Worm (Caenorhabditis elegans) whole organism, young adult: ENCODE data around the gene R07E5.15.
"Not testable (repeated sequence)": the region's sequence is repeated elsewhere in the genome, so short reads cannot be mapped to it uniquely, and the experiment has no call there.

Experiments used
- B0261.1 ChIP-seq: sonication (generic microtip); optimal IDR thresholded peaks from 2 replicates; lab custom pipeline; 2016; ENCODE audit warnings: mild to moderate bottlenecking, missing genetic modification characterization, moderate library complexity, missing compliant biosample characterization
- C06A6.2 ChIP-seq: fragments of 200-800 bp; sonication (Bioruptor generic); conservative IDR thresholded peaks from 2 replicates; pipeline ENCODE4 v1.3.6; 2022; ENCODE audit warnings: missing genetic modification characterization, missing compliant biosample characterization
- D2030.7 ChIP-seq: fragments of 200-800 bp; sonication (Bioruptor generic); IDR thresholded peaks from 2 replicates; pipeline ENCODE4 v1.3.6; 2022; ENCODE audit warnings: missing genetic modification reagents, missing genetic modification characterization, missing compliant biosample characterization
- F22D6.2 ChIP-seq: sonication (generic microtip); optimal IDR thresholded peaks from 2 replicates; lab custom pipeline; 2016; ENCODE audit warnings: mild to moderate bottlenecking, missing genetic modification characterization, missing compliant biosample characterization
- F49E8.2 ChIP-seq: sonication (generic microtip); optimal IDR thresholded peaks from 3 replicates; lab custom pipeline; 2017; ENCODE audit warnings: missing genetic modification characterization, mild to moderate bottlenecking, missing compliant biosample characterization, antibody characterized with exemption, moderate library complexity; ENCODE audit not compliant: insufficient read depth
- F52B5.7 ChIP-seq: sonication (generic microtip); optimal IDR thresholded peaks from 2 replicates; lab custom pipeline; 2016; ENCODE audit warnings: mild to moderate bottlenecking, missing genetic modification characterization, missing compliant biosample characterization
- F57A8.1 ChIP-seq: fragments of 200-800 bp; sonication (Bioruptor generic); optimal IDR thresholded peaks from 2 replicates; lab custom pipeline; 2018; ENCODE audit warnings: mild to moderate bottlenecking, missing genetic modification characterization, moderate library complexity, missing compliant biosample characterization
- K12H6.12 ChIP-seq: fragments of 200-800 bp; sonication (Bioruptor generic); optimal IDR thresholded peaks from 2 replicates; lab custom pipeline; 2018; ENCODE audit warnings: mild to moderate bottlenecking, missing genetic modification characterization, missing compliant biosample characterization
- T07F8.4 ChIP-seq: sonication (generic microtip); optimal IDR thresholded peaks from 2 replicates; lab custom pipeline; 2016; ENCODE audit warnings: mild to moderate bottlenecking, missing genetic modification characterization, moderate library complexity, missing compliant biosample characterization
- T26A5.8 ChIP-seq: sonication (generic microtip); optimal IDR thresholded peaks from 2 replicates; lab custom pipeline; 2016; ENCODE audit warnings: missing genetic modification characterization, missing compliant biosample characterization
- Y53G8AR.9 ChIP-seq: fragments of 200-800 bp; sonication (Bioruptor generic); conservative IDR thresholded peaks from 2 replicates; pipeline ENCODE4 v1.3.6; 2022; ENCODE audit warnings: missing genetic modification reagents, missing genetic modification characterization, missing compliant biosample characterization
- Y79H2A.3 ChIP-seq: fragments of 200-800 bp; sonication (Bioruptor generic); conservative IDR thresholded peaks from 2 replicates; pipeline ENCODE4 v1.3.6; 2022; ENCODE audit warnings: missing genetic modification reagents, missing genetic modification characterization, missing compliant biosample characterization
- Y95B8A.8 ChIP-seq: fragments of 200-800 bp; sonication (Bioruptor generic); IDR thresholded peaks from 2 replicates; pipeline ENCODE4 v1.3.6; 2022; ENCODE audit warnings: missing genetic modification reagents, missing genetic modification characterization, missing compliant biosample characterization
- ZK185.1 ChIP-seq: sonication (generic microtip); optimal IDR thresholded peaks from 2 replicates; lab custom pipeline; 2016; ENCODE audit warnings: mild to moderate bottlenecking, missing genetic modification characterization, missing compliant biosample characterization; ENCODE audit not compliant: poor library complexity, severe bottlenecking
- akir-1 ChIP-seq: fragments of 200-800 bp; sonication (Bioruptor generic); optimal IDR thresholded peaks from 2 replicates; lab custom pipeline; 2018; ENCODE audit warnings: mild to moderate bottlenecking, missing genetic modification characterization, moderate library complexity, missing compliant biosample characterization
- attf-5 ChIP-seq: fragments of 200-800 bp; sonication (Bioruptor generic); optimal IDR thresholded peaks from 2 replicates; lab custom pipeline; 2018; ENCODE audit warnings: mild to moderate bottlenecking, missing genetic modification characterization, missing compliant biosample characterization
- cebp-1 ChIP-seq, 2 experiments: fragments of 200-800 bp in 1 of 2; sonication (Bioruptor generic) in 1 of 2; sonication (generic microtip) in 1 of 2; IDR thresholded peaks in 1 of 2; optimal IDR thresholded peaks in 1 of 2; 2 replicates each; pipeline versions ENCODE4 v1.3.6 to Lab custom; 2017 to 2022; ENCODE audit warnings: missing compliant biosample characterization in 2 of 2, missing genetic modification characterization in 2 of 2, mild to moderate bottlenecking in 1 of 2, missing genetic modification reagents in 1 of 2, moderate library complexity in 1 of 2
- egl-44 ChIP-seq: fragments of 200-800 bp; sonication (Bioruptor generic); IDR thresholded peaks from 2 replicates; pipeline ENCODE4 v1.3.6; 2022; ENCODE audit warnings: missing genetic modification reagents, missing genetic modification characterization, missing compliant biosample characterization
- fkh-3 ChIP-seq: sonication (generic microtip); optimal IDR thresholded peaks from 2 replicates; lab custom pipeline; 2016; ENCODE audit warnings: mild to moderate bottlenecking, missing genetic modification characterization, missing compliant biosample characterization
- hmg-20 ChIP-seq: fragments of 200-800 bp; sonication (Bioruptor generic); IDR thresholded peaks from 2 replicates; pipeline ENCODE4 v1.3.6; 2022; ENCODE audit warnings: missing genetic modification reagents, missing genetic modification characterization, missing compliant biosample characterization
- lag-1 ChIP-seq: fragments of 200-800 bp; sonication (Bioruptor generic); IDR thresholded peaks from 2 replicates; pipeline ENCODE4 v1.3.6; 2022; ENCODE audit warnings: missing genetic modification reagents, missing genetic modification characterization, missing compliant biosample characterization
- lin-26 ChIP-seq: fragments of 200-800 bp; sonication (Bioruptor generic); IDR thresholded peaks from 2 replicates; pipeline ENCODE4 v1.3.6; 2022; ENCODE audit warnings: missing genetic modification reagents, missing genetic modification characterization, missing compliant biosample characterization
- lin-35 ChIP-seq, 3 experiments: fragments of 150-350 bp in 2 of 3; sonication (generic microtip) in 1 of 3; optimal IDR thresholded peaks; 2 replicates each; lab custom pipeline; 2014 to 2018; ENCODE audit warnings: missing biosample characterization in 3 of 3, missing genetic modification characterization in 3 of 3, missing genetic modification reagents in 3 of 3
- lin-40 ChIP-seq: sonication (generic microtip); optimal IDR thresholded peaks from 2 replicates; lab custom pipeline; 2016; ENCODE audit warnings: missing genetic modification characterization, mild to moderate bottlenecking, missing compliant biosample characterization, missing genotype, missing genetic modification reagents
- lin-54 ChIP-seq: fragments of 200-800 bp; sonication (Bioruptor generic); optimal IDR thresholded peaks from 2 replicates; lab custom pipeline; 2018; ENCODE audit warnings: mild to moderate bottlenecking, missing genetic modification characterization, missing compliant biosample characterization
- lsl-1 ChIP-seq: fragments of 200-800 bp; sonication (Bioruptor generic); optimal IDR thresholded peaks from 2 replicates; lab custom pipeline; 2018; ENCODE audit warnings: mild to moderate bottlenecking, missing genetic modification characterization, moderate library complexity, missing compliant biosample characterization
- lsy-27 ChIP-seq: sonication (generic microtip); optimal IDR thresholded peaks from 2 replicates; lab custom pipeline; 2017; ENCODE audit warnings: missing genetic modification characterization, mild to moderate bottlenecking, missing compliant biosample characterization, antibody characterized with exemption, missing genotype, borderline replicate concordance; ENCODE audit not compliant: insufficient read depth
- madf-10 ChIP-seq: sonication (generic microtip); optimal IDR thresholded peaks from 2 replicates; lab custom pipeline; 2016; ENCODE audit warnings: mild to moderate bottlenecking, missing genetic modification characterization, missing compliant biosample characterization
- madf-3 ChIP-seq: fragments of 200-800 bp; sonication (Bioruptor generic); IDR thresholded peaks from 2 replicates; pipeline ENCODE4 v1.3.6; 2022; ENCODE audit warnings: missing genetic modification reagents, missing genetic modification characterization, missing compliant biosample characterization
- mxl-1 ChIP-seq: sonication (generic microtip); optimal IDR thresholded peaks from 2 replicates; lab custom pipeline; 2016; ENCODE audit warnings: missing genetic modification characterization, missing compliant biosample characterization
- nfyb-1 ChIP-seq: fragments of 200-800 bp; sonication (Bioruptor generic); IDR thresholded peaks from 2 replicates; pipeline ENCODE4 v1.3.6; 2022; ENCODE audit warnings: missing genetic modification reagents, missing genetic modification characterization, missing compliant biosample characterization
- nhr-179 ChIP-seq: sonication (generic microtip); optimal IDR thresholded peaks from 2 replicates; lab custom pipeline; 2016; ENCODE audit warnings: mild to moderate bottlenecking, missing genetic modification characterization, missing compliant biosample characterization
- nhr-80 ChIP-seq: sonication (generic microtip); optimal IDR thresholded peaks from 2 replicates; lab custom pipeline; 2016; ENCODE audit warnings: missing genetic modification characterization, missing compliant biosample characterization
- pha-4 ChIP-seq: fragments of 150-350 bp; sonication (generic microtip); optimal IDR thresholded peaks from 2 replicates; lab custom pipeline; 2014; ENCODE audit warnings: missing biosample characterization, missing genetic modification reagents, missing genetic modification characterization
- sea-2 ChIP-seq: fragments of 200-800 bp; sonication (Bioruptor generic); IDR thresholded peaks from 2 replicates; pipeline ENCODE4 v1.3.6; 2022; ENCODE audit warnings: missing genetic modification characterization, missing compliant biosample characterization
- snpc-1.1 ChIP-seq: sonication (generic microtip); optimal IDR thresholded peaks from 2 replicates; lab custom pipeline; 2017; ENCODE audit warnings: missing genetic modification characterization, mild to moderate bottlenecking, missing compliant biosample characterization, antibody characterized with exemption, moderate library complexity, missing genotype, missing genetic modification reagents; ENCODE audit not compliant: insufficient read depth
- tbp1 ChIP-seq: fragments of 200-800 bp; sonication (Bioruptor generic); optimal IDR thresholded peaks from 2 replicates; lab custom pipeline; 2018; ENCODE audit warnings: mild to moderate bottlenecking, missing genetic modification characterization, missing compliant biosample characterization
- zfh-2 ChIP-seq: fragments of 200-800 bp; sonication (Bioruptor generic); conservative IDR thresholded peaks from 2 replicates; pipeline ENCODE4 v1.3.6; 2022; ENCODE audit warnings: missing genetic modification reagents, missing genetic modification characterization, missing compliant biosample characterization
- zim-3 ChIP-seq: sonication (generic microtip); optimal IDR thresholded peaks from 2 replicates; lab custom pipeline; 2017; ENCODE audit warnings: mild to moderate bottlenecking, missing genetic modification characterization, moderate library complexity, missing compliant biosample characterization
- ztf-18 ChIP-seq: sonication (generic microtip); optimal IDR thresholded peaks from 2 replicates; lab custom pipeline; 2016; ENCODE audit warnings: missing genotype, mild to moderate bottlenecking, missing genetic modification characterization, missing compliant biosample characterization
- ztf-25 ChIP-seq: fragments of 200-800 bp; sonication (Bioruptor generic); IDR thresholded peaks from 2 replicates; pipeline ENCODE4 v1.3.6; 2022; ENCODE audit warnings: missing genetic modification reagents, missing genetic modification characterization, missing compliant biosample characterization
- ztf-26 ChIP-seq: sonication (generic microtip); optimal IDR thresholded peaks from 2 replicates; lab custom pipeline; 2017; ENCODE audit warnings: missing genetic modification characterization, missing compliant biosample characterization
- ztf-28 ChIP-seq: fragments of 200-800 bp; sonication (Bioruptor generic); IDR thresholded peaks from 2 replicates; pipeline ENCODE4 v1.3.6; 2022; ENCODE audit warnings: missing genetic modification reagents, missing genetic modification characterization, missing compliant biosample characterization
- ztf-3 ChIP-seq: fragments of 200-800 bp; sonication (Bioruptor generic); optimal IDR thresholded peaks from 2 replicates; lab custom pipeline; 2018; ENCODE audit warnings: mild to moderate bottlenecking, missing genetic modification characterization, missing compliant biosample characterization

R07E5.15 gene

DNA sequence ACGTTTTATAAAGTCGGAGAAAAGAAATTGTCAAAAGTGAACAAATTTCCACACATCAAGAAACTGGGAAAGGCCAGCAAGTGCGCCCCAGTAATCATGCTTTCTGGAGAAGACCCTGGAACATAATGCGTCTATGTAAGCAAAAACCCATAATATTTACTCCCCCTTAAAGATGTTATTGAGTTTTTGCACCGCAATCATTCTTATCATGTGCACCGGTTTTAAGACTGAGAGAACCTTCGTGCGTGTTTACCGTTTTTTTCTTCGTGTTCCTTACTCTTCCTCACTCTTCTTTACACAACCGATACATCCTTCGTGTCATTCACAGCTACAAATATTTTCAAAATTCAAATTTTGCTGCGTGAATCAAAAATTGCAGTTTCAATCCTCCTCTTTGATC is 28.3 kb upstream of the R07E5.15 start:
- TF ChIP-seq sea-2 (GFP tag; lab: Robert Waterston, UW) (no peak), Y53G8AR.9 (no peak), F22D6.2 (tag; lab: Kevin White, UChicago) (no peak), ZK185.1 (no peak), D2030.7 (GFP tag; lab: Robert Waterston, UW) (no peak), F52B5.7 (tag; lab: Kevin White, UChicago) (no peak), ztf-25 (GFP tag; lab: Robert Waterston, UW) (no peak), F57A8.1 (GFP tag; lab: Kevin White, UChicago) (no peak), Y95B8A.8 (GFP tag; lab: Robert Waterston, UW) (no peak), madf-3 (GFP tag; lab: Robert Waterston, UW) (no peak), lag-1 (GFP tag; lab: Robert Waterston, UW) (no peak), hmg-20 (GFP tag; lab: Robert Waterston, UW) (no peak), mxl-1 (no peak), pha-4 (no peak), nfyb-1 (GFP tag; lab: Robert Waterston, UW) (no peak), lin-40 (tag; lab: Kevin White, UChicago) (no peak), B0261.1 (tag; lab: Kevin White, UChicago) (no peak)
- TF ChIP-seq, all 124 proteins: peak for 0

DNA sequence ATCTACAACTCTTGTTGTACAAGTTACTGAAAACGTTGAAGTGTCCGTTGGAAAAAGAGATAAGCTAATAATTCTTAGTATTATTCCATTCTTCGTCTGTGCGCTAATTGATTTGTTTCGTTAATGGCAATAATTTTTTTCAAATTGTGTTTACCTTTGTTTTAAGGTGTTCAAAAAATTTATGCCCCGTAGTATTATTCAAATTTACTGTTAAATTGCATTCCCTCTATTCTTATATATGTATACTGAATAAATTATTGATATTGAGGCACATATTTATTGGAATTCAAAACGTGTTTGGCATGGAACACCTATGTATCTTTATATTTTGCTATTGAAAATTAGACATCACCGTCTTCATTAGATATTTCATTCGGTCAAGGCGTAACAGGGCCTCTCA is 26.4 kb upstream of the R07E5.15 start, which contains the start of gene pals-26:
TSS of gene pals-26 (plus strand) at position 301 of the 400 bp plus-strand sequence.
- TF ChIP-seq fkh-3 (tag; lab: Kevin White, UChicago) (no peak), attf-5 (no peak), lsl-1 (no peak), T26A5.8 (no peak), Y79H2A.3 (no peak), lsy-27 (no peak), ztf-26 (tag; lab: Kevin White, UChicago) (no peak), ztf-28 (GFP tag; lab: Robert Waterston, UW) (no peak), snpc-1.1 (no peak), F49E8.2 (no peak), Y95B8A.8 (GFP tag; lab: Robert Waterston, UW) (no peak), lin-35 (GFP tag; optimal IDR thresholded peaks at IDR 0.05; lab: Kevin White, UChicago) (no peak), madf-10 (tag; lab: Kevin White, UChicago) (no peak), ztf-3 (no peak), pha-4 (no peak), akir-1 (GFP tag; lab: Kevin White, UChicago) (no peak)

DNA sequence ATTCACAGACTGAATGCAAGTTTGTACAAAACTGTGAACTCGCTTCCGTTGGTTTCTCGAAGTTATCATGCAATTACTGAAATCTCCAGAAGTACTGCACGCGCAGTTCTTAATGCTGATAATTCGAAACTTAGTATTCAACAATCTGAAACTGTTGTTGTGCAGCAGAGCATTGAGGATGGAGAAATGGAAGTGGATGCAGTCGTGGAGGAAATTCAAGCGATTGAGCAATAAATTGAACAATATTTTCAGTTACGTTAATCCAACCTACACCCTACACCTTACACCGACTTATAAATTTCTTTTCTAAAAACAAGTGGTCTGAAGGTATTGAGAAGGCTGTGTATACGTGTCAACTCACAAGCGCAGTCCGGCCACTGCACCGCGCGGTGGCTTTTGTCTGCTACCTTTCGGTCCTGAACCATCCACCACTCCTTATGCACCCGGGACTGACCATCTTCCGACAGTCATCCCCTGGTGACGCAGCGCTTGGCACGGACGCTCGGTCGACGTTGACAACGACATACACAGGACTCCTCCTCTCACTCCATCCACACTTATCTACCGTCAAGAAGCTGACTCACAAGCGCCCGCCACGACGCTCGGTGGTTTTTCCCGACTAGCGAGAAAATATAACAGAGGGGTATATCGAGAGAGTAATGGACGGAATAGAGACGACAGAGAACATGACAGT is 22.5 kb upstream of the R07E5.15 start:
- TF ChIP-seq T07F8.4 (tag; lab: Kevin White, UChicago) (peak; percentile 2), tbp1 (GFP tag; lab: Kevin White, UChicago) (peak; percentile 77), D2030.7 (GFP tag; lab: Robert Waterston, UW) (peak; percentile 73; the same call in 1 of the 2 replicates), zfh-2 (peak; percentile 88), Y95B8A.8 (GFP tag; lab: Robert Waterston, UW) (0 out of 2 replicates have a peak, but pooled peaks have one; percentile 20), lin-54 (GFP tag; lab: Kevin White, UChicago) (peak; percentile 38), lin-35 (GFP tag; optimal IDR thresholded peaks at IDR 0.05; lab: Kevin White, UChicago) (peak in 1 of 3 experiments; percentile 59), hmg-20 (GFP tag; lab: Robert Waterston, UW) (peak; percentile 60), zim-3 (tag; lab: Kevin White, UChicago) (peak; percentile 49), nhr-179 (peak; percentile 13), nfyb-1 (GFP tag; lab: Robert Waterston, UW) (peak; percentile 82; the same call in 1 of the 2 replicates), lin-26 (GFP tag; lab: Robert Waterston, UW) (peak; percentile 72), nhr-80 (tag; lab: Kevin White, UChicago) (peak; percentile 86), Y53G8AR.9 (0 out of 2 replicates have a peak, but pooled peaks have one; percentile 24), fkh-3 (tag; lab: Kevin White, UChicago) (peak; percentile 63), C06A6.2 (peak; percentile 27; the same call in 1 of the 2 replicates), K12H6.12 (tag; lab: Kevin White, UChicago) (peak; percentile 88), attf-5 (peak; percentile 10), ztf-18 (tag; lab: Kevin White, UChicago) (peak; percentile 66), egl-44 (peak; percentile 76), cebp-1 (tag; optimal IDR thresholded peaks at IDR 0.05; lab: Kevin White, UChicago) (peak; percentile 54)
- not testable (repeated sequence) for TF ChIP-seq cebp-1 (GFP tag; IDR thresholded peaks at IDR 0.05; lab: Robert Waterston, UW)
